Fruit fly (Drosophila melanogaster): ENCODE data around the gene alpha4GT1.
A peak's percentile ranks its signal among the peaks of the same experiment; 100 is the strongest.

The alpha4GT1 gene

DNA sequence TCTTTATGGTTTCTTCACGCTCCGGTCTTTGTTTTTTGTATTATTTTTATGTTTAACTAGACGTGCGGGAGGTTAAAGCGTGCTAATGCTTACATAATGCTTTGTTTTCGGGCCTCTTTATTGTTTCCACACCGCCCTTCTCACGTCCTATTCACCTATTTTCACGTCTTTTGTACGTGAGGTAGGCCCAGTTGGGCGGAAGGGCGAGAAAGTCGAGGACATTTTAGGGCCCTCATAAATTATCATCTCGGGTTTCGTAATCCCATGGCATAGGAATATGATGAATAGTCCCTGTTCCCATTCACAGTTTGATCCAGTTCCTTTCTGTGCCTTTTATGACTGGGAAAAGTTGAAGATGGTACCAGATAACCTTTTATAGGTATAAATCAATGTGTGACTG, 17.5 kb downstream of the alpha4GT1 start (continued):
- TF ChIP-seq kay (GFP tag; optimal IDR thresholded peaks at IDR 0.05): no peak
- TF ChIP-seq Side (GFP tag; optimal IDR thresholded peaks at IDR 0.05): no peak

DNA sequence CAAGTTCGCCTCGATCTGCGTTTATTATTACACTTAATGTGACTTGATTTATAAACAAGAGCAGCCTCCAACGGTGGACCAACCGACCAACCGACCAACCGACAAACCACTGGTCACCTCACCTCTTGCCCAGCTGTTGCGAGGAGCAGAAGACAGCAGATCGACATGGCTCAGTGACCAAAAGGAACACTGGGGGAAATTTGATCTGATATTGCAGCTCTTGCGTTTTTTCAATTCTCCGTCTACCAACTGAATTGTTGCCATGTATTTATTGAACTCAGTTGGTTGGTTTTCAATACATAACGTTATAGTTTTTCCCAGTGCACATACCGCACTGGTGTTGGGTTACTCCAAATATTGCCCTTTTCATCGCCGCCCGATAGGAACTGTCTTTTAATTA, 18.3 kb downstream of the alpha4GT1 start:
- TF ChIP-seq run (tag; optimal IDR thresholded peaks at IDR 0.05) (no peak), cato (GFP tag; optimal IDR thresholded peaks at IDR 0.05; ENCODE audit: borderline replicate concordance) (no peak), CG14014 (GFP tag; IDR thresholded peaks at IDR 0.05) (no peak), CG15073 (GFP tag; optimal IDR thresholded peaks at IDR 0.05) (no peak), Doc3 (GFP tag; IDR thresholded peaks at IDR 0.05; ENCODE audit: partially characterized antibody) (no peak), nom (GFP tag; optimal IDR thresholded peaks at IDR 0.05) (peak; percentile 25), ken (GFP tag; IDR thresholded peaks at IDR 0.05) (0 out of 3 replicates have a peak, but pooled peaks have one; percentile 29), Max (GFP tag; optimal IDR thresholded peaks at IDR 0.05) (no peak), gsb (GFP tag; IDR thresholded peaks at IDR 0.05) (no peak), sens (GFP tag) (peak; percentile 58), CG1603 (tag; optimal IDR thresholded peaks at IDR 0.05) (peak; percentile 26), Opbp (GFP tag; IDR thresholded peaks at IDR 0.05; ENCODE audit: partially characterized antibody) (no peak), bab2 (GFP tag; optimal IDR thresholded peaks at IDR 0.05) (no peak), Six4 (GFP tag; optimal IDR thresholded peaks at IDR 0.05) (no peak), Drgx (GFP tag; IDR thresholded peaks at IDR 0.05) (0 out of 2 replicates have a peak, but pooled peaks have one; percentile 15), ara (GFP tag; IDR thresholded peaks at IDR 0.05) (0 out of 2 replicates have a peak, but pooled peaks have one; percentile 27), Med (GFP tag) (peak; percentile 77), CG1233 (GFP tag; optimal IDR thresholded peaks at IDR 0.05) (no peak), lov (optimal IDR thresholded peaks at IDR 0.05) (no peak), lov (GFP tag; IDR thresholded peaks at IDR 0.05) (no peak), CG4404 (GFP tag; IDR thresholded peaks at IDR 0.05) (no peak), CG33213 (GFP tag; optimal IDR thresholded peaks at IDR 0.05) (no peak), zf30C (GFP tag; optimal IDR thresholded peaks at IDR 0.05) (peak; percentile 30), sd (tag; optimal IDR thresholded peaks at IDR 0.05) (peak; percentile 52), row (GFP tag; IDR thresholded peaks at IDR 0.05) (peak; percentile 20; the same call in 1 of the 3 replicates), cg (GFP tag; optimal IDR thresholded peaks at IDR 0.05) (no peak), CG2712 (tag; optimal IDR thresholded peaks at IDR 0.05) (peak; percentile 1), CG17328 (GFP tag; IDR thresholded peaks at IDR 0.05) (0 out of 2 replicates have a peak, but pooled peaks have one; percentile 22), CG11723 (GFP tag; optimal IDR thresholded peaks at IDR 0.05) (no peak), CG34422 (GFP tag; IDR thresholded peaks at IDR 0.05) (0 out of 3 replicates have a peak, but pooled peaks have one; percentile 20), eve (GFP tag; optimal IDR thresholded peaks at IDR 0.05) (no peak)

DNA sequence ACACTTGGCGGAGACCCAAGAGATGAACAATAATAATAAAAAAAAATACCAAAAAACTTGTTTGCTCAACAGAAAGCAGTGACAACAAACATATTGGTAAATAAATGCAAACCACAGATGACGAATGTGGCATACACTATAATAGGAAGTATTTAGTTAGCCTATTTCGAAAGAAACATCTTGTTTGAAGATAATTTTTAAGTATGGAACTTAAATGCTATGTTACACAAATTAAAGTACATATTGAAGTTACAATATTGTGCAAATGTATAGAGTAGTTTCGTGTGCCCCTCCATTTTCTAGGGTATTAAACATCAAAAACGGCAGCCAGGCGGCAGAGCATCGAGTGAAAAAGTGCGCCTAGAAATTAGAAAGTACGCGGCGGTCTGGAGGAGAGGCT, 19.5 kb downstream of the alpha4GT1 start:
- TF ChIP-seq mam (GFP tag; optimal IDR thresholded peaks at IDR 0.05) (no peak), CG11560 (tag; IDR thresholded peaks at IDR 0.05) (no peak), pzg (GFP tag; optimal IDR thresholded peaks at IDR 0.05) (no peak), tgo (GFP tag; IDR thresholded peaks at IDR 0.05) (no peak; the same call in 2 of the 3 replicates), ab (GFP tag; optimal IDR thresholded peaks at IDR 0.05) (no peak), lilli (GFP tag; optimal IDR thresholded peaks at IDR 0.05) (no peak), Ets65A (GFP tag) (peak; percentile 82), h (optimal IDR thresholded peaks at IDR 0.05) (no peak), CG9215 (GFP tag; IDR thresholded peaks at IDR 0.05) (no peak), gfzf (GFP tag; optimal IDR thresholded peaks at IDR 0.05) (no peak), fd64A (GFP tag; optimal IDR thresholded peaks at IDR 0.05) (peak; percentile 52), CG17612 (GFP tag; IDR thresholded peaks at IDR 0.05) (no peak), CG31388 (GFP tag; optimal IDR thresholded peaks at IDR 0.05) (no peak), Chrac-16 (GFP tag; optimal IDR thresholded peaks at IDR 0.05) (no peak), vnd (GFP tag; IDR thresholded peaks at IDR 0.05; ENCODE audit: partially characterized antibody) (no peak), cwo (GFP tag; optimal IDR thresholded peaks at IDR 0.05) (no peak), inv (GFP tag; IDR thresholded peaks at IDR 0.05; ENCODE audit: partially characterized antibody) (no peak), zen (tag; optimal IDR thresholded peaks at IDR 0.05) (no peak), ap (GFP tag; IDR thresholded peaks at IDR 0.05) (no peak)

Measured in whole organism, embryonic.